Worm (Caenorhabditis elegans): Measurements from ENCODE around the gene R13D11.4.
"Not testable (repeated sequence)": the region's sequence is repeated elsewhere in the genome, so short reads cannot be mapped to it uniquely, and the experiment has no call there.

R13D11.4 gene

DNA sequence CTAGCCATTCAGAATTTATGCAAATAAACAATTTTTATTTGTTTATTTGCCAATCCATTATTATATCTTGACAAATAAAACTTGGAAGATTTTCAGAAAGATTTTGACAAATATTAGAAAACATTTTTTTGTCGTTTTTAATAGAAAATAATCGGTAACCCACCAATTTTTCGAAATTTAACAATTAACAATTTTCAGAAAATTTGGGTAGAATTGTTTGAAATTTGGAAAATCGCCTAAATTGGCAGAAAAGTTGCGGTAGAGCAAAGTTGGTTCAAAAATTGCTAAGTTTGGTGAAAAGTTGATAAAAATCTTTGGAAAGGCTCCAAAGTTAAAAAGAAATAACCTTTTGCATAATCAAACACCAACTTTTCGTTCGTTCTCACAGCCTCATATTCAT lies 2.4 kb upstream of the R13D11.4 start:
- no peak for TF ChIP-seq ztf-11 (tag; optimal IDR thresholded peaks at IDR 0.05)
- TF ChIP-seq snpc-4 (tag; optimal IDR thresholded peaks at IDR 0.05) = no peak
- no peak for TF ChIP-seq ztf-4 (tag; optimal IDR thresholded peaks at IDR 0.05)
- no peak for TF ChIP-seq R02D3.7 (tag; optimal IDR thresholded peaks at IDR 0.05)
- TF ChIP-seq nhr-77 (tag; optimal IDR thresholded peaks at IDR 0.05) = no peak
- no peak for TF ChIP-seq zag-1 (tag; optimal IDR thresholded peaks at IDR 0.05)
- TF ChIP-seq nhr-25 (tag; optimal IDR thresholded peaks at IDR 0.05) = no peak
- no peak for TF ChIP-seq eor-1 (tag; optimal IDR thresholded peaks at IDR 0.05)
- no peak for TF ChIP-seq nhr-43 (tag; optimal IDR thresholded peaks at IDR 0.05; ENCODE audit: poor library complexity, severe bottlenecking)

DNA sequence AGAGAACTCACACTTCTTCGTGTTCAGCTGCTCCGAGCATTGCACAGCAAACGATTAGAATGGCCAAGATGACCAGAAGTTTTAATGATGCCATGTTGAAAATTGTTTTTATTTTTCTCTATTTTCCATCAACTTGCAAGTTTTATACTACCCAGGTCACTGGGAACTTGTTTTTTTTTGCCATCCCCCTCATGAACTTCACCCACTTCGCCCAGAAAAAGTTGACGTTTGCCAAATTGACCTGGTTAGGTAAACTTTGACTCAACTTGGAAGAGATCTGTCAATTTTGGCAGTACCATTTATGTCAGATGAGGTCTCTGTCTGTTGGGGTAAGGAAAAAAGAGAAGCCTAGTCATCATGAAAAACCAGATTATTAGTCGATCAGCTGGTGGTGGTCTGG lies 2.5 kb downstream of the R13D11.4 start, which contains the start of gene R13D11.10:
TSS of gene R13D11.10 (minus strand) at position 101 of the 400 bp plus-strand sequence.
- TF ChIP-seq pha-4 (tag; optimal IDR thresholded peaks at IDR 0.05) (no peak), pqm-1 (tag; optimal IDR thresholded peaks at IDR 0.05) (no peak)

ce11 chrV:814716-815115 lies 4.1 kb downstream of the R13D11.4 start, which contains the start of gene R13D11.3:
R13D11.3 (plus strand) TSS chrV:815016.
- TF ChIP-seq pqm-1 (tag; optimal IDR thresholded peaks at IDR 0.05) (no peak), aly-2 (tag; optimal IDR thresholded peaks at IDR 0.05) (no peak)

DNA sequence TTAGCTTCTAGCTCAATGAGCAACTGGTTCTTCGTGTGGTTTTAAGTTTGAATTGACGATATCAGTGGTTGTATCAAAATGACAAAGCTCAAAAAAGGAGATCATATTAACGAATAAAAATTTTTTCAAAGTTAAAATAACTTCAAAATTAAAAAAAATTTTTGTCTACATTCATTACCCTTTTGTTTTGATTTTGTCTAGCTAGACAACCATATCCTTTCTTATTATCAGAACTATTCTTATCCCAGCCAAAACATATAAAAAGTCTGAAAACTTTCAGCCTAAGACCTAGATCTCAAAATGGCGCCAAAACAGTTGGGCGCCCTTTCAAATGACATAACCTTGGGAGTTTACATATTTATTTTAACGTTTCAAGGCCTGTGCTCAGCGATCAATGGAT lies 6.6 kb downstream of the R13D11.4 start, which contains the start of gene R13D11.1:
TSS of gene R13D11.1 (plus strand) at position 301 of the 400 bp plus-strand sequence.
- no peak for TF ChIP-seq nhr-25 (tag; optimal IDR thresholded peaks at IDR 0.05)
- TF ChIP-seq skn-1 (tag; optimal IDR thresholded peaks at IDR 0.05) = no peak
- TF ChIP-seq nhr-237 (tag; optimal IDR thresholded peaks at IDR 0.05) = no peak
- TF ChIP-seq unc-62 (GFP tag; optimal IDR thresholded peaks at IDR 0.05) = no peak
- no peak for TF ChIP-seq elt-3 (tag; optimal IDR thresholded peaks at IDR 0.05)
- no peak for TF ChIP-seq ZK546.5 (tag; optimal IDR thresholded peaks at IDR 0.05)
- no peak for TF ChIP-seq nhr-23 (tag; optimal IDR thresholded peaks at IDR 0.05)
- no peak for TF ChIP-seq snpc-4 (tag; optimal IDR thresholded peaks at IDR 0.05)
- no peak for TF ChIP-seq lsy-12 (tag; optimal IDR thresholded peaks at IDR 0.05)
- TF ChIP-seq nhr-43 (tag; optimal IDR thresholded peaks at IDR 0.05; ENCODE audit: poor library complexity, severe bottlenecking) = no peak
- no peak for TF ChIP-seq ztf-11 (tag; optimal IDR thresholded peaks at IDR 0.05)
- TF ChIP-seq nhr-28 (tag; optimal IDR thresholded peaks at IDR 0.05) = no peak
- TF ChIP-seq lin-15B (tag; optimal IDR thresholded peaks at IDR 0.05) = no peak
- TF ChIP-seq pqm-1 (tag; optimal IDR thresholded peaks at IDR 0.05) = no peak
- no peak for TF ChIP-seq ceh-16 (tag; optimal IDR thresholded peaks at IDR 0.05)

DNA sequence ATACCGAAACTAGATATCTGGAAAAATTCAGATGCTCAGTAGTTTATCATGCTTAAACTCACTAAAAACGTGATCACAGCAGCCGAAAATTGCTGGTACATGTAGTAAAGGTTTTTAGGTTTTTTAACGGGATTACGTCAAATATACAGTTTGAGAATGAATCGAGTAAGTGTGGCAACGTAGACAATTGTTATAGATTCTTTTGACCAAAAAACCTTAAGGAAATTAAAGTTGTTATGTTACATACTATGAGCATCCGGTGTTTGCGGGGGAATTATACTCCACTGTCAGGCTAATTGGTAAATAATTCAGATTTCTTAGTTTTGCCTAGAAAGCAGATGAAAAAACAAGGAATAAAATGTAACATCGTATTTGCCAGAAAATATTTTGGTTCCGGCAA lies 10.0 kb downstream of the R13D11.4 start, which contains the start of gene srx-32:
TSS of gene srx-32 (minus strand) at position 101 of the 400 bp plus-strand sequence.
- TF ChIP-seq eor-1, daf-12, elt-2 (tag; optimal IDR thresholded peaks at IDR 0.05): not testable (repeated sequence)

ce11 chrV:822922-823321 lies 12.3 kb downstream of the R13D11.4 start, which contains the start of gene srx-31:
srx-31 (minus strand) TSS chrV:823022.
- TF ChIP-seq hmg-11 (tag; optimal IDR thresholded peaks at IDR 0.05); fkh-10 (GFP tag; optimal IDR thresholded peaks at IDR 0.05); nhr-76 (tag; optimal IDR thresholded peaks at IDR 0.05): not testable (repeated sequence)

DNA sequence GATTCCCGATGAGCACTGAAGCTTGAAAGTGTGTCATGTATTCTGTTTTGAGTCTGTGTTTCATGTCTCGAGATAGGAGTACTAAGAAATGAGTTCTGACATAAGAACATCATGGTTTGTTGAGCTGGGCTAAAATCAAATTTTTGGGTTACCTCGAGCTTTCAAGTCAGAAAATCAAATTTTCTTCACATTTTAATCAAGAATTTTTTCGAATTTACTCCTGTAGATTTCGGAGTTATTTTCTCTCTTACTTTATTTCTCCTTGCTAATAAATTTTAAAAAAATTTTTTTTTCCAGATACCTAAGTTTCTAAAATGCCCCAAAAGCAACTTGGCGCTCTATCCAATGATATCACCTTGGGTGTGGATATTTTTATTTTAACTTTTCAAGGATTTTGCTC lies 15.5 kb downstream of the R13D11.4 start, which contains the start of gene F41H8.2:
TSS of gene F41H8.2 (plus strand) at position 301 of the 400 bp plus-strand sequence.
- no peak for TF ChIP-seq snpc-4 (tag; optimal IDR thresholded peaks at IDR 0.05)
- no peak for TF ChIP-seq ceh-16 (tag; optimal IDR thresholded peaks at IDR 0.05)
- TF ChIP-seq egl-27 (tag; optimal IDR thresholded peaks at IDR 0.05) = no peak
- TF ChIP-seq fkh-2 (tag; optimal IDR thresholded peaks at IDR 0.05) = no peak
- TF ChIP-seq daf-12 (tag; optimal IDR thresholded peaks at IDR 0.05) = no peak
- no peak for TF ChIP-seq egl-5 (tag; optimal IDR thresholded peaks at IDR 0.05)
- no peak for TF ChIP-seq eor-1 (tag; optimal IDR thresholded peaks at IDR 0.05)
- TF ChIP-seq zag-1 (tag; optimal IDR thresholded peaks at IDR 0.05) = no peak
- TF ChIP-seq elt-3 (tag; optimal IDR thresholded peaks at IDR 0.05) = no peak
- TF ChIP-seq ztf-4 (tag; optimal IDR thresholded peaks at IDR 0.05) = no peak
- no peak for TF ChIP-seq skn-1 (tag; optimal IDR thresholded peaks at IDR 0.05)
- no peak for TF ChIP-seq lin-15B (tag; optimal IDR thresholded peaks at IDR 0.05)
- no peak for TF ChIP-seq lsy-12 (tag; optimal IDR thresholded peaks at IDR 0.05)
- TF ChIP-seq ceh-82 (tag; optimal IDR thresholded peaks at IDR 0.05) = no peak
- TF ChIP-seq aly-2 (tag; optimal IDR thresholded peaks at IDR 0.05) = no peak
- no peak for TF ChIP-seq nhr-28 (tag; optimal IDR thresholded peaks at IDR 0.05)
- no peak for TF ChIP-seq ceh-28 (tag; optimal IDR thresholded peaks at IDR 0.05)
- TF ChIP-seq jun-1 (tag; optimal IDR thresholded peaks at IDR 0.05) = no peak
- TF ChIP-seq mml-1 (tag; optimal IDR thresholded peaks at IDR 0.05) = no peak

Measured in whole organism, L3 larva.